Worm (Caenorhabditis elegans) whole organism, L2 larva: ENCODE data around the gene R01E6.5.

ENCODE experiments used
- C34F6.9 ChIP-seq: fragments of 150-350 bp; optimal IDR thresholded peaks from 2 replicates; lab custom pipeline; 2014; ENCODE audit warnings: missing biosample characterization, missing genetic modification characterization
- F13H6.1 ChIP-seq: sonication (generic microtip); optimal IDR thresholded peaks from 2 replicates; lab custom pipeline; 2016; ENCODE audit warnings: missing genetic modification characterization, missing compliant biosample characterization
- R02D3.7 ChIP-seq: fragments of 150-350 bp; optimal IDR thresholded peaks from 2 replicates; lab custom pipeline; 2014; ENCODE audit warnings: missing biosample characterization, missing genetic modification characterization
- Y55F3AM.14 ChIP-seq: fragments of 200-800 bp; sonication (Bioruptor generic); optimal IDR thresholded peaks from 2 replicates; lab custom pipeline; 2018; ENCODE audit warnings: mild to moderate bottlenecking, missing genetic modification characterization, missing compliant biosample characterization
- ZK546.5 ChIP-seq: sonication (generic microtip); optimal IDR thresholded peaks from 2 replicates; lab custom pipeline; 2017; ENCODE audit warnings: missing biosample characterization, missing genetic modification characterization
- alr-1 ChIP-seq: fragments of 150-350 bp; optimal IDR thresholded peaks from 2 replicates; lab custom pipeline; 2014; ENCODE audit warnings: missing biosample characterization, missing genetic modification characterization
- aly-2 ChIP-seq: fragments of 150-350 bp; optimal IDR thresholded peaks from 2 replicates; lab custom pipeline; 2014; ENCODE audit warnings: missing biosample characterization, missing genetic modification characterization
- ama-1 ChIP-seq: fragments of 150-350 bp; optimal IDR thresholded peaks from 2 replicates; lab custom pipeline; 2018; ENCODE audit warnings: inconsistent platforms
- blmp-1 ChIP-seq: sonication (generic microtip); optimal IDR thresholded peaks from 2 replicates; lab custom pipeline; 2017; ENCODE audit warnings: missing genetic modification characterization, mild to moderate bottlenecking, missing compliant biosample characterization, antibody characterized with exemption, moderate library complexity; ENCODE audit not compliant: insufficient read depth
- ceh-16 ChIP-seq: fragments of 150-350 bp; optimal IDR thresholded peaks from 2 replicates; lab custom pipeline; 2014; ENCODE audit warnings: missing biosample characterization, missing genetic modification characterization
- ceh-82 ChIP-seq: fragments of 150-350 bp; optimal IDR thresholded peaks from 2 replicates; lab custom pipeline; 2014; ENCODE audit warnings: missing biosample characterization, missing genetic modification characterization
- crh-2 ChIP-seq: sonication (generic microtip); optimal IDR thresholded peaks from 2 replicates; lab custom pipeline; 2017; ENCODE audit warnings: missing biosample characterization, missing genetic modification characterization
- dmd-4 ChIP-seq: sonication (generic microtip); optimal IDR thresholded peaks from 2 replicates; lab custom pipeline; 2017; ENCODE audit warnings: missing biosample characterization, missing genetic modification characterization
- egl-27 ChIP-seq: sonication (generic microtip); optimal IDR thresholded peaks from 3 replicates; lab custom pipeline; 2017; ENCODE audit warnings: missing biosample characterization, missing genetic modification reagents, missing genetic modification characterization
- elt-1 ChIP-seq: fragments of 150-350 bp; optimal IDR thresholded peaks from 2 replicates; lab custom pipeline; 2014; ENCODE audit warnings: missing biosample characterization, missing genetic modification characterization
- elt-3 ChIP-seq: sonication (generic microtip); optimal IDR thresholded peaks from 2 replicates; lab custom pipeline; 2017; ENCODE audit warnings: missing biosample characterization, missing genetic modification characterization
- fos-1 ChIP-seq: fragments of 150-350 bp; optimal IDR thresholded peaks from 2 replicates; lab custom pipeline; 2014; ENCODE audit warnings: missing biosample characterization, missing genetic modification characterization
- gmeb-1 ChIP-seq: fragments of 150-350 bp; optimal IDR thresholded peaks from 2 replicates; lab custom pipeline; 2014; ENCODE audit warnings: missing biosample characterization, missing genetic modification characterization
- lin-11 ChIP-seq: fragments of 150-350 bp; sonication (generic microtip); optimal IDR thresholded peaks from 2 replicates; lab custom pipeline; 2014; ENCODE audit warnings: missing biosample characterization, missing genetic modification characterization, inconsistent platforms, mixed read lengths
- lin-13 ChIP-seq: fragments of 150-350 bp; optimal IDR thresholded peaks from 2 replicates; lab custom pipeline; 2014; ENCODE audit warnings: missing biosample characterization, missing genetic modification reagents, missing genetic modification characterization
- lin-39 ChIP-seq: fragments of 150-350 bp; optimal IDR thresholded peaks from 2 replicates; lab custom pipeline; 2014; ENCODE audit warnings: missing biosample characterization, missing genetic modification reagents, missing genetic modification characterization
- lsy-2 ChIP-seq, 2 experiments: fragments of 150-350 bp in 1 of 2; sonication (generic microtip) in 1 of 2; optimal IDR thresholded peaks; 2 replicates each; lab custom pipeline; 2014 to 2017; ENCODE audit warnings: missing biosample characterization in 2 of 2, missing genetic modification characterization in 2 of 2
- mab-5 ChIP-seq: fragments of 150-350 bp; optimal IDR thresholded peaks from 2 replicates; lab custom pipeline; 2014; ENCODE audit warnings: missing biosample characterization, missing genetic modification characterization
- mbf-1 ChIP-seq: sonication (generic microtip); optimal IDR thresholded peaks from 2 replicates; lab custom pipeline; 2017; ENCODE audit warnings: missing biosample characterization, missing genetic modification characterization
- mdl-1 ChIP-seq, 2 experiments: fragments of 150-350 bp in 1 of 2; sonication (generic microtip) in 1 of 2; optimal IDR thresholded peaks; 2 replicates each; lab custom pipeline; 2017; ENCODE audit warnings: missing biosample characterization in 2 of 2, missing genetic modification characterization in 2 of 2
- nhr-10 ChIP-seq: sonication (generic microtip); optimal IDR thresholded peaks from 2 replicates; lab custom pipeline; 2017; ENCODE audit warnings: missing biosample characterization, missing genetic modification characterization
- nhr-11 ChIP-seq: fragments of 150-350 bp; optimal IDR thresholded peaks from 2 replicates; lab custom pipeline; 2014; ENCODE audit warnings: missing biosample characterization, missing genetic modification characterization
- nhr-12 ChIP-seq: fragments of 150-350 bp; optimal IDR thresholded peaks from 2 replicates; lab custom pipeline; 2014; ENCODE audit warnings: missing biosample characterization, missing genetic modification characterization
- nhr-129 ChIP-seq: fragments of 150-350 bp; optimal IDR thresholded peaks from 2 replicates; lab custom pipeline; 2014; ENCODE audit warnings: missing biosample characterization, missing genetic modification characterization
- nhr-21 ChIP-seq: fragments of 150-350 bp; optimal IDR thresholded peaks from 2 replicates; lab custom pipeline; 2014; ENCODE audit warnings: missing biosample characterization, missing genetic modification characterization
- nhr-23 ChIP-seq: fragments of 150-350 bp; optimal IDR thresholded peaks from 2 replicates; lab custom pipeline; 2014; ENCODE audit warnings: missing biosample characterization, missing genetic modification reagents, missing genetic modification characterization
- nhr-237 ChIP-seq: fragments of 150-350 bp; optimal IDR thresholded peaks from 2 replicates; lab custom pipeline; 2014; ENCODE audit warnings: missing biosample characterization, missing genetic modification characterization
- nhr-25 ChIP-seq: fragments of 150-350 bp; sonication (generic microtip); optimal IDR thresholded peaks from 3 replicates; lab custom pipeline; 2014; ENCODE audit warnings: missing biosample characterization, missing genetic modification characterization
- nhr-6 ChIP-seq: fragments of 150-350 bp; optimal IDR thresholded peaks from 2 replicates; lab custom pipeline; 2014; ENCODE audit warnings: missing biosample characterization, missing genetic modification characterization
- nhr-77 ChIP-seq: fragments of 150-350 bp; optimal IDR thresholded peaks from 2 replicates; lab custom pipeline; 2014; ENCODE audit warnings: missing biosample characterization, missing genetic modification characterization
- peb-1 ChIP-seq: fragments of 150-350 bp; optimal IDR thresholded peaks from 2 replicates; lab custom pipeline; 2014; ENCODE audit warnings: missing biosample characterization, missing genetic modification characterization
- sem-4 ChIP-seq: fragments of 150-350 bp; optimal IDR thresholded peaks from 2 replicates; lab custom pipeline; 2014; ENCODE audit warnings: missing biosample characterization, missing genetic modification reagents, missing genetic modification characterization
- skn-1 ChIP-seq: sonication (generic microtip); optimal IDR thresholded peaks from 2 replicates; lab custom pipeline; 2017; ENCODE audit warnings: missing biosample characterization, missing genetic modification characterization
- sma-3 ChIP-seq: sonication (generic microtip); optimal IDR thresholded peaks from 2 replicates; lab custom pipeline; 2016; ENCODE audit warnings: missing genetic modification reagents, missing genetic modification characterization, missing compliant biosample characterization
- sma-9 ChIP-seq, 2 experiments: fragments of 150-350 bp in 1 of 2; sonication (generic microtip) in 1 of 2; optimal IDR thresholded peaks; 2 replicates each; lab custom pipeline; 2014 to 2016; ENCODE audit warnings: missing genetic modification characterization in 2 of 2, mild to moderate bottlenecking in 1 of 2, missing biosample characterization in 1 of 2, missing compliant biosample characterization in 1 of 2, missing genetic modification reagents in 1 of 2, moderate library complexity in 1 of 2
- snpc-4 ChIP-seq: fragments of 150-350 bp; optimal IDR thresholded peaks from 2 replicates; lab custom pipeline; 2014; ENCODE audit warnings: missing biosample characterization, missing genetic modification characterization
- unc-39 ChIP-seq: fragments of 150-350 bp; optimal IDR thresholded peaks from 2 replicates; lab custom pipeline; 2014; ENCODE audit warnings: missing biosample characterization, missing genetic modification characterization
- unc-55 ChIP-seq: fragments of 150-350 bp; sonication (generic microtip); optimal IDR thresholded peaks from 3 replicates; lab custom pipeline; 2014; ENCODE audit warnings: missing biosample characterization, missing genetic modification reagents, missing genetic modification characterization
- unc-62 ChIP-seq: fragments of 150-350 bp; optimal IDR thresholded peaks from 2 replicates; lab custom pipeline; 2014; ENCODE audit warnings: missing biosample characterization, missing genetic modification reagents, missing genetic modification characterization
- zag-1 ChIP-seq: fragments of 150-350 bp; optimal IDR thresholded peaks from 2 replicates; lab custom pipeline; 2014; ENCODE audit warnings: missing biosample characterization, missing genetic modification characterization
- ztf-1 ChIP-seq: fragments of 200-800 bp; sonication (Bioruptor generic); conservative IDR thresholded peaks from 2 replicates; pipeline ENCODE4 v1.3.6; 2022; ENCODE audit warnings: missing genetic modification characterization, missing compliant biosample characterization
- ztf-11 ChIP-seq: sonication (generic microtip); optimal IDR thresholded peaks from 2 replicates; lab custom pipeline; 2017; ENCODE audit warnings: missing biosample characterization, missing genetic modification characterization
- ztf-4 ChIP-seq: fragments of 150-350 bp; optimal IDR thresholded peaks from 2 replicates; lab custom pipeline; 2014; ENCODE audit warnings: missing biosample characterization, missing genetic modification characterization

R01E6.5 gene

DNA sequence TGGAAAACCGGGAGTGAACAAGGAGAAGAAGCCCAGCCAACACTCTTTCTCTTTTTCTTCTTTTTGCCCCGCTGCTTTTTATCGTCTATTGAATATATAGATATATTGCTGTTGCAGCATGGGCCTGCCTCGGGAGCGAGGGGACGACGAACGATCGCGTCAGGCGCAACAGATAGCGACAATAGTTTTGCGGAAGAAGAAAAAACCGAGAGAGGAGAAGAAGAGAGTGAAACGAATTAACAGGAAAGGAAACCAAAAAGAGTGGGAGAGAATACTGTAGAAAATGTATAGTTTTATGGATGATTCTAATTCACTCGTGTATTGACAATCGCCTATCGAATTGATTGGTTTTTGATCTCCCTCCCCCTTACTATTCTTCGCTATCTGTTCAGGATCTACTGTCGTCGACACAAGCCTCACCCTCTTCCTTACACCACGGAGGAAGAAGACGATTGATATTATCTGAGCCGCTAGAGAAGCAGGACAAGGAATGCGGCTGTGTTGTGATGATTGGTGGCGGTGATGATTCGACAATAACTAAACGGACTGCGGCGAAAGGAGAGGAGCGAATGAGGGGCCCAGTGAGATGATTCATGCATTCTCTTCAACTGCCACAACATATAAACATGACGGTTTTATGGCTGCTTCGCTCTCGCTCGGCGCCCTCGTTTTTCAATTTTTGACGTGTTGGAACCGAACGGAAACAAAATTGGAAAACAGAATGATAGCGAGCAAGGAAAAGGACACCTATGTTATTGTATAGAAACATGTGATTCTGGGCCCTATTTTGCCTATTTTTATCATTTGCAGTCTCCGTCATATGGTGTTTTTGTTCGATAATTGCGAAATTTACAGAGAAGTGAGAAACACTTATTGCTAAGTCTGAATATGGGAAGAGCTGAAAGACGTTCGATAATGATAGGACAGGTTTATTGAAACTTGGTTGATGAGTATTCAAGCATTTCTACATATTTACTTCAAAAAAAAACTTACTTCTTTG is 10.3 kb upstream of the R01E6.5 start:
- TF ChIP-seq sma-3 (GFP tag; lab: Kevin White, UChicago) (no peak), sma-9 (GFP tag; optimal IDR thresholded peaks at IDR 0.05; lab: Kevin White, UChicago) (peak; percentile 32), sma-9 (tag; optimal IDR thresholded peaks at IDR 0.05; lab: Kevin White, UChicago) (no peak), lsy-2 (tag; optimal IDR thresholded peaks at IDR 0.05; lab: Kevin White, UChicago) (peak in 1 of 2 experiments; percentile 8)

DNA sequence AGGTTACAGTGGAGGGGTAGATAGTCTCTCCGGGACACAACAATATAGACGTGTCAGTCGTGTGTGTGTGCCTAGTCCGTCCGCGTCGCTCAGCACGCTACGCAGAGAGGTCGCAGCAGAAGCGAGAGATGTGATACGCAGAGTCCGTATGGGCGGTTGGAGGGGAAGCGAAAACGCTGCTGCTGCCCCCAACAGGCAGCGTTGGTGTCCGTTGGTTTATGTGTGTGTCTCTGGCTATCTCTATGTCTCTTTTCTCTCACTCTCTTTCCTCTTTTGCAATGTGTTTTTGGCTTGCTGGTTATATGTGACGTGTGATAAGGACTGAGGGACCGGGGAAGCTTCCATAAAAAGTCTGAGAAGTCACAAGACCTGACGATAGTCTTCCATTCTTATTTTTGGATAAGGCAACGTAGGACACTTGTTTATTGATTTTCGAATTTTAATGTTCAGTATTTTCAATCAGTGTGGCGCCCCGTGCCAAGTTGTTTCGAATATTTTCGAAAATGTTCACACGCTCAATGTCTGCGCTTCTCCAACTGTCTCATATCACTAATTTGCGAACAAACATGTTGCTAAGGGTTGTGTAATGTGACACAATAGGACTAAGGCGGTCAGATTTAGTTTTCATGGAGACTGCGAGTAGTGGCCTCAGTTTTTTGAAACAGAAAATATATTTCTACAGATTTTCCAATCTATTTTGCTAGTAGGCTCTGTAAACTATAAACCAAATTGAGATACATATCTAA is 9.3 kb upstream of the R01E6.5 start, which contains the start of gene pab-2:
Gene pab-2, minus strand, starts transcription at position 69 of the 746 bp plus-strand sequence.
- TF ChIP-seq mdl-1 (tag; optimal IDR thresholded peaks at IDR 0.05; lab: Kevin White, UChicago) (peak; percentile 59 to 70), mab-5 (tag; lab: Kevin White, UChicago) (peak; percentile 74), nhr-21 (peak; percentile 81), blmp-1 (tag; lab: Kevin White, UChicago) (peak; percentile 54), lin-11 (tag; lab: Kevin White, UChicago) (peak; percentile 43), unc-39 (tag; lab: Kevin White, UChicago) (no peak), F13H6.1 (tag; lab: Kevin White, UChicago) (peak; percentile 92), fos-1 (tag; lab: Kevin White, UChicago) (peak; percentile 89), zag-1 (tag; lab: Kevin White, UChicago) (peak; percentile 81), mbf-1 (tag; lab: Kevin White, UChicago) (no peak), lsy-2 (tag; optimal IDR thresholded peaks at IDR 0.05; lab: Kevin White, UChicago) (peak; percentile 4 to 70), C34F6.9 (tag; lab: Kevin White, UChicago) (peak; percentile 77), nhr-129 (tag; lab: Kevin White, UChicago) (peak; percentile 79), nhr-77 (tag; lab: Kevin White, UChicago) (no peak), lin-13 (peak; percentile 25), ceh-16 (tag; lab: Kevin White, UChicago) (peak; percentile 45), nhr-10 (tag; lab: Kevin White, UChicago) (no peak), elt-3 (tag; lab: Kevin White, UChicago) (no peak), nhr-12 (no peak), skn-1 (tag; lab: Kevin White, UChicago) (no peak), R02D3.7 (no peak), unc-55 (GFP tag; lab: Kevin White, UChicago) (peak; percentile 81), elt-1 (tag; lab: Kevin White, UChicago) (peak; percentile 12), nhr-11 (no peak), sma-3 (GFP tag; lab: Kevin White, UChicago) (peak; percentile 82), gmeb-1 (tag; lab: Kevin White, UChicago) (peak; percentile 53), nhr-25 (peak; percentile 55), ztf-4 (tag; lab: Kevin White, UChicago) (no peak), peb-1 (tag; lab: Kevin White, UChicago) (no peak), snpc-4 (peak; percentile 61), aly-2 (tag; lab: Kevin White, UChicago) (no peak), ama-1 (lab: Kevin White, UChicago) (no peak), lin-39 (no peak), ztf-11 (no peak), dmd-4 (no peak), ceh-82 (tag; lab: Kevin White, UChicago) (peak; percentile 36), unc-62 (no peak), crh-2 (tag; lab: Kevin White, UChicago) (peak; percentile 83), nhr-23 (tag; lab: Kevin White, UChicago) (no peak), nhr-6 (peak; percentile 43), egl-27 (tag; lab: Kevin White, UChicago) (peak; percentile 77), ztf-1 (GFP tag; lab: Robert Waterston, UW) (no peak), ZK546.5 (tag; lab: Kevin White, UChicago) (no peak), Y55F3AM.14 (GFP tag; lab: Kevin White, UChicago) (peak; percentile 73), alr-1 (tag; lab: Kevin White, UChicago) (no peak), sma-9 (GFP tag; optimal IDR thresholded peaks at IDR 0.05; lab: Kevin White, UChicago) (peak; percentile 87), sma-9 (tag; optimal IDR thresholded peaks at IDR 0.05; lab: Kevin White, UChicago) (no peak), nhr-237 (tag; lab: Kevin White, UChicago) (no peak), sem-4 (tag; lab: Kevin White, UChicago) (peak; percentile 45)
